Fruit fly (Drosophila melanogaster) whole organism, embryonic: ENCODE measurements around the gene mRpL50.

Source experiments
- Adf1 ChIP-seq: fragments of 200-800 bp; sonication (Bioruptor generic); IDR thresholded peaks from 2 replicates; pipeline ENCODE4 v1.3.6; 2022; ENCODE audit warnings: missing biosample characterization, missing genetic modification characterization
- CG10209 ChIP-seq: fragments of 200-800 bp; sonication (Bioruptor generic); optimal IDR thresholded peaks from 3 replicates; lab custom pipeline; 2017; ENCODE audit warnings: missing biosample characterization, mild to moderate bottlenecking, missing genetic modification characterization, missing genetic modification reagents
- CG12219 ChIP-seq: fragments of 200-800 bp; sonication (Bioruptor generic); optimal IDR thresholded peaks from 3 replicates; lab custom pipeline; 2018; ENCODE audit warnings: missing biosample characterization, mild to moderate bottlenecking, missing genetic modification characterization
- CG13624 ChIP-seq: fragments of 200-800 bp; sonication (Bioruptor generic); optimal IDR thresholded peaks from 2 replicates; lab custom pipeline; 2016; ENCODE audit warnings: missing biosample characterization, missing genetic modification characterization
- CG1647 ChIP-seq: fragments of 200-800 bp; sonication (Bioruptor generic); optimal IDR thresholded peaks from 3 replicates; lab custom pipeline; 2016; ENCODE audit warnings: missing biosample characterization, missing genetic modification characterization
- CG17361 ChIP-seq: fragments of 200-800 bp; sonication (Bioruptor generic); IDR thresholded peaks from 3 replicates; pipeline ENCODE4 v1.3.6; 2022; ENCODE audit warnings: missing biosample characterization, missing genetic modification characterization
- CG17912 ChIP-seq: fragments of 200-800 bp; sonication (Bioruptor generic); optimal IDR thresholded peaks from 2 replicates; lab custom pipeline; 2018; ENCODE audit warnings: missing biosample characterization, mild to moderate bottlenecking, missing genetic modification characterization
- CG2129 ChIP-seq: fragments of 200-800 bp; sonication (Bioruptor generic); IDR thresholded peaks from 2 replicates; pipeline ENCODE4 v1.3.6; 2022; ENCODE audit warnings: missing biosample characterization, missing genetic modification characterization; ENCODE audit not compliant: partially characterized antibody
- CG2678 ChIP-seq: fragments of 200-800 bp; sonication (Bioruptor generic); optimal IDR thresholded peaks from 3 replicates; lab custom pipeline; 2019; ENCODE audit warnings: missing biosample characterization, mild to moderate bottlenecking, missing genetic modification characterization, moderate library complexity
- CG31224 ChIP-seq: fragments of 200-800 bp; sonication (Bioruptor generic); IDR thresholded peaks from 2 replicates; pipeline ENCODE4 v1.3.6; 2022; ENCODE audit warnings: missing biosample characterization, missing genetic modification characterization
- CG32767 ChIP-seq: fragments of 200-800 bp; sonication (Bioruptor generic); IDR thresholded peaks from 2 replicates; pipeline ENCODE4 v1.3.6; 2022; ENCODE audit warnings: missing biosample characterization, missing genetic modification characterization
- CG4730 ChIP-seq: fragments of 200-800 bp; sonication (Bioruptor generic); IDR thresholded peaks from 2 replicates; pipeline ENCODE4 v1.3.6; 2022; ENCODE audit warnings: missing biosample characterization, missing genetic modification characterization
- CG6765 ChIP-seq: fragments of 200-800 bp; sonication (Bioruptor generic); optimal IDR thresholded peaks from 3 replicates; lab custom pipeline; 2017; ENCODE audit warnings: missing biosample characterization, mild to moderate bottlenecking, missing genetic modification characterization
- CG6813 ChIP-seq: fragments of 200-800 bp; sonication (Bioruptor generic); optimal IDR thresholded peaks from 2 replicates; lab custom pipeline; 2017; ENCODE audit warnings: missing biosample characterization, missing genetic modification characterization, mild to moderate bottlenecking, moderate library complexity, missing genetic modification reagents
- CG8089 ChIP-seq: fragments of 200-800 bp; sonication (Bioruptor generic); optimal IDR thresholded peaks from 3 replicates; lab custom pipeline; 2016; ENCODE audit warnings: missing biosample characterization, missing genetic modification characterization
- CG8924 ChIP-seq: fragments of 200-800 bp; optimal IDR thresholded peaks from 3 replicates; lab custom pipeline; 2019; ENCODE audit warnings: missing biosample characterization, mild to moderate bottlenecking, missing genetic modification characterization, moderate library complexity
- CG9932 ChIP-seq: fragments of 200-800 bp; sonication (Bioruptor generic); IDR thresholded peaks from 2 replicates; pipeline ENCODE4 v1.3.6; 2022; ENCODE audit warnings: missing biosample characterization, missing genetic modification characterization
- HLH4C ChIP-seq: fragments of 200-800 bp; sonication (Bioruptor generic); IDR thresholded peaks from 3 replicates; pipeline ENCODE4 v1.3.6; 2022; ENCODE audit warnings: missing biosample characterization, missing genetic modification characterization; ENCODE audit not compliant: partially characterized antibody
- Hand ChIP-seq: fragments of 200-800 bp; sonication (Bioruptor generic); optimal IDR thresholded peaks from 2 replicates; lab custom pipeline; 2017; ENCODE audit warnings: mild to moderate bottlenecking, missing biosample characterization, missing genetic modification reagents, missing genetic modification characterization
- Hey ChIP-seq: fragments of 200-800 bp; sonication (Bioruptor generic); optimal IDR thresholded peaks from 3 replicates; lab custom pipeline; 2018; ENCODE audit warnings: missing biosample characterization, mild to moderate bottlenecking, missing genetic modification characterization
- HmgZ ChIP-seq: fragments of 200-800 bp; sonication (Bioruptor generic); optimal IDR thresholded peaks from 2 replicates; lab custom pipeline; 2018; ENCODE audit warnings: missing biosample characterization, mild to moderate bottlenecking, missing genetic modification characterization
- Hr78 ChIP-seq, 2 experiments: fragments of 200-800 bp in 1 of 2; fragments of >200 bp in 1 of 2; sonication (Bioruptor generic) in 1 of 2; optimal IDR thresholded peaks; 2 replicates each; lab custom pipeline; 2017 to 2019; ENCODE audit warnings: missing biosample characterization in 2 of 2, missing genetic modification characterization in 2 of 2, mild to moderate bottlenecking in 1 of 2, moderate library complexity in 1 of 2
- Meics ChIP-seq: fragments of 200-800 bp; sonication (Bioruptor generic); optimal IDR thresholded peaks from 2 replicates; lab custom pipeline; 2017; ENCODE audit warnings: missing biosample characterization, mild to moderate bottlenecking, missing genetic modification characterization
- Mes4 ChIP-seq: fragments of 200-800 bp; sonication (Bioruptor generic); optimal IDR thresholded peaks from 2 replicates; lab custom pipeline; 2016; ENCODE audit warnings: missing biosample characterization, missing genetic modification characterization
- Myb ChIP-seq: fragments of 200-800 bp; sonication (Bioruptor generic); optimal IDR thresholded peaks from 2 replicates; lab custom pipeline; 2016; ENCODE audit warnings: missing biosample characterization, missing genetic modification characterization
- NFAT ChIP-seq: fragments of 200-800 bp; sonication (Bioruptor generic); IDR thresholded peaks from 2 replicates; pipeline ENCODE4 v1.3.6; 2022; ENCODE audit warnings: missing biosample characterization, missing genetic modification characterization
- Sry-δ ChIP-seq: fragments of 200-800 bp; sonication (Bioruptor generic); optimal IDR thresholded peaks from 2 replicates; lab custom pipeline; 2016; ENCODE audit warnings: missing biosample characterization, missing genetic modification characterization
- bab2 ChIP-seq: fragments of 200-800 bp; sonication (Bioruptor generic); optimal IDR thresholded peaks from 2 replicates; lab custom pipeline; 2016; ENCODE audit warnings: missing biosample characterization, missing genetic modification characterization
- caup ChIP-seq: fragments of 200-800 bp; sonication (Bioruptor generic); optimal IDR thresholded peaks from 3 replicates; lab custom pipeline; 2017; ENCODE audit warnings: missing biosample characterization, mild to moderate bottlenecking, missing genetic modification characterization, moderate library complexity; ENCODE audit not compliant: severe bottlenecking
- croc ChIP-seq: fragments of 200-800 bp; sonication (Bioruptor generic); conservative IDR thresholded peaks from 3 replicates; pipeline ENCODE4 v1.3.6; 2022; ENCODE audit warnings: missing biosample characterization, missing genetic modification characterization
- dm ChIP-seq: fragments of 200-800 bp; sonication (Bioruptor generic); optimal IDR thresholded peaks from 3 replicates; lab custom pipeline; 2016; ENCODE audit warnings: missing biosample characterization, missing genetic modification characterization
- ftz-f1 ChIP-seq: fragments of 200-800 bp; sonication (Bioruptor generic); optimal IDR thresholded peaks from 2 replicates; lab custom pipeline; 2016; ENCODE audit warnings: missing biosample characterization, missing genetic modification characterization
- hbn ChIP-seq: fragments of 200-800 bp; sonication (Bioruptor generic); IDR thresholded peaks from 2 replicates; pipeline ENCODE4 v1.3.6; 2022; ENCODE audit warnings: missing biosample characterization, missing genetic modification characterization; ENCODE audit not compliant: partially characterized antibody
- hkb ChIP-seq, 2 experiments: fragments of 200-800 bp in 1 of 2; fragments of >200 bp in 1 of 2; sonication (Bioruptor generic) in 1 of 2; IDR thresholded peaks in 1 of 2; optimal IDR thresholded peaks in 1 of 2; 2 replicates each; pipeline versions ENCODE4 v1.3.6 to Lab custom; 2017 to 2022; ENCODE audit warnings: missing biosample characterization in 1 of 2, missing genetic modification characterization in 1 of 2
- insv ChIP-seq, 2 experiments: fragments of 200-800 bp; sonication (Bioruptor generic); optimal IDR thresholded peaks; 3 replicates each; lab custom pipeline; 2016 to 2018; ENCODE audit warnings: missing biosample characterization in 2 of 2, missing genetic modification characterization in 2 of 2
- inv ChIP-seq: fragments of 200-800 bp; sonication (Bioruptor generic); IDR thresholded peaks from 2 replicates; pipeline ENCODE4 v1.3.6; 2022; ENCODE audit warnings: missing biosample characterization, missing genetic modification characterization; ENCODE audit not compliant: partially characterized antibody
- knrl ChIP-seq: fragments of 200-800 bp; sonication (Bioruptor generic); IDR thresholded peaks from 3 replicates; pipeline ENCODE4 v1.3.6; 2022; ENCODE audit warnings: missing biosample characterization, missing genetic modification characterization; ENCODE audit not compliant: partially characterized antibody
- lmd ChIP-seq: fragments of 200-800 bp; sonication (Bioruptor generic); IDR thresholded peaks from 2 replicates; pipeline ENCODE4 v1.3.6; 2022; ENCODE audit warnings: missing biosample characterization, missing genetic modification characterization
- nmo ChIP-seq: fragments of 200-800 bp; sonication (Bioruptor generic); optimal IDR thresholded peaks from 2 replicates; lab custom pipeline; 2018; ENCODE audit warnings: missing biosample characterization, mild to moderate bottlenecking, missing genetic modification characterization, moderate library complexity
- pan ChIP-seq, 4 experiments: fragments of >200 bp in 3 of 4; fragments of 200-800 bp in 1 of 4; sonication (Bioruptor generic) in 1 of 4; optimal IDR thresholded peaks in 3 of 4; IDR thresholded peaks in 1 of 4; 2 replicates each; pipeline versions ENCODE4 v1.3.6 to Lab custom; 2017 to 2022; ENCODE audit warnings: missing biosample characterization in 2 of 4, missing genetic modification characterization in 2 of 4, mixed read lengths in 1 of 4
- ranshi ChIP-seq: fragments of 200-800 bp; sonication (Bioruptor generic); IDR thresholded peaks from 2 replicates; pipeline ENCODE4 v1.3.6; 2022; ENCODE audit warnings: missing biosample characterization, missing genetic modification characterization
- row ChIP-seq: fragments of 200-800 bp; sonication (Bioruptor generic); IDR thresholded peaks from 3 replicates; pipeline ENCODE4 v1.3.6; 2022; ENCODE audit warnings: missing biosample characterization, missing genetic modification characterization
- run ChIP-seq: fragments of 200-800 bp; sonication (Bioruptor generic); optimal IDR thresholded peaks from 3 replicates; lab custom pipeline; 2018; ENCODE audit warnings: missing biosample characterization, mild to moderate bottlenecking, missing genetic modification characterization
- slbo ChIP-seq: fragments of 200-800 bp; sonication (Bioruptor generic); IDR thresholded peaks from 2 replicates; pipeline ENCODE4 v1.3.6; 2022; ENCODE audit warnings: missing biosample characterization, missing genetic modification characterization
- tio ChIP-seq: fragments of 200-800 bp; sonication (Bioruptor generic); optimal IDR thresholded peaks from 2 replicates; lab custom pipeline; 2017; ENCODE audit warnings: missing biosample characterization, missing genetic modification characterization, inconsistent platforms
- toy ChIP-seq: fragments of 200-800 bp; sonication (Bioruptor generic); IDR thresholded peaks from 2 replicates; pipeline ENCODE4 v1.3.6; 2022; ENCODE audit warnings: missing biosample characterization, missing genetic modification characterization
- vfl ChIP-seq: fragments of 200-800 bp; sonication (Bioruptor generic); optimal IDR thresholded peaks from 2 replicates; lab custom pipeline; 2016; ENCODE audit warnings: missing biosample characterization, missing genetic modification characterization
- vvl ChIP-seq: fragments of 200-800 bp; sonication (Bioruptor generic); IDR thresholded peaks from 2 replicates; pipeline ENCODE4 v1.3.6; 2022; ENCODE audit warnings: missing biosample characterization, missing genetic modification characterization
- zfh1 ChIP-seq: fragments of 200-800 bp; sonication (Bioruptor generic); IDR thresholded peaks from 3 replicates; pipeline ENCODE4 v1.3.6; 2022; ENCODE audit warnings: missing biosample characterization, missing genetic modification characterization

The mRpL50 gene

dm6 chr3L:7249167-7249566 is 5.4 kb upstream of the mRpL50 start, which contains the start of gene Cdc27 (continued):
- TF ChIP-seq hkb (optimal IDR thresholded peaks at IDR 0.05; lab: Kevin White, UChicago) (no peak), hkb (GFP tag; IDR thresholded peaks at IDR 0.05; lab: Robert Waterston, UW) (0 out of 2 replicates have a peak, but pooled peaks have one; percentile 26), Sry-δ (peak; percentile 74), Myb (GFP tag; lab: Kevin White, UChicago) (peak; percentile 32), bab2 (GFP tag; lab: Kevin White, UChicago) (no peak), HLH4C (peak; percentile 71), dm (peak; percentile 60), NFAT (GFP tag; lab: Robert Waterston, UW) (peak; percentile 38; the same call in 1 of the 2 replicates), croc (GFP tag; lab: Robert Waterston, UW) (no peak), CG2678 (tag; lab: Kevin White, UChicago) (peak; percentile 55), HmgZ (peak; percentile 47), zfh1 (GFP tag; lab: Robert Waterston, UW) (peak; percentile 61; the same call in 2 of the 3 replicates), CG32767 (no peak), CG9932 (GFP tag; lab: Robert Waterston, UW) (peak; percentile 72), CG17912 (no peak), vfl (GFP tag; lab: Kevin White, UChicago) (peak; percentile 24), Meics (GFP tag; lab: Kevin White, UChicago) (peak; percentile 50), row (peak; percentile 90), Hr78 (GFP tag; optimal IDR thresholded peaks at IDR 0.05; lab: Kevin White, UChicago) (peak in 1 of 2 experiments; percentile 68), CG13624 (no peak), hbn (peak; percentile 77), ranshi (GFP tag; lab: Robert Waterston, UW) (0 out of 2 replicates have a peak, but pooled peaks have one; percentile 26), CG8924 (peak; percentile 57), CG17361 (GFP tag; lab: Robert Waterston, UW) (peak; percentile 60), CG6765 (GFP tag; lab: Kevin White, UChicago) (no peak), ftz-f1 (GFP tag; lab: Kevin White, UChicago) (peak; percentile 47), toy (no peak), Hand (GFP tag; lab: Kevin White, UChicago) (no peak), CG10209 (GFP tag; lab: Kevin White, UChicago) (peak; percentile 21), pan (optimal IDR thresholded peaks at IDR 0.05; lab: Kevin White, UChicago) (no peak), pan (GFP tag; optimal IDR thresholded peaks at IDR 0.05 in 1 of 2, IDR thresholded peaks at IDR 0.05 in 1 of 2) (peak in 1 of 2 experiments; percentile 11)

DNA sequence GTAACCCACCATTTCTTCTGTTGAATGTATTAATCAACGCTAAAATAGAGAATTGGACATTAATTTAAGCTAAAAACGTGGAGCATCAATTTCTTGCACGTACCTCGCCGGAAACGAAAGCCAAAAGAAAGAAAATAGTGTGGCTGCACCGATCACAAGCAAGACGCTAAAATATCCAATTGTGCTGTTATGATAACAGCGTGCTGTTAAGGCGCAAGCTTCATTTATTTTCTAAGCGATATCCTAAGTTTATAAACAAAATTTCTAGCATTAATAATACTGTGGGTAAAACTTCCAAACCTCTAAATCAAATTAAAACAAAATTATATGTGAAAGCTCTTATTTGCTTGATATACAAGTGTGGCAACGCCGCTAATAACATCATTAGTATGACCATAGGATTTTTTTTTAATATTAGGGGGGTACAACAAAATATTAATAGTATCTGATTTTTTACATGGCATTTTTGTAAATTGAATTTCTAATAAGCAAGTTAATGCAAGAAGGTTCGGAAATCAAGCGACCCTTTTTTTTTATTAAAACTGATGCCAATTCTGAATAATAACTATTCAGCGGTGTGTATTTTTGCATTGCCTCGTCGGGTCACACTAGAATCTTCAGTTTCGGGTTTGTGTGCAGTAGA is 2.4 kb downstream of the mRpL50 start, which contains the start of the genes RpL18 and Neos:
Gene RpL18 (minus strand): TSS at position 135 of the 643 bp plus-strand sequence.
Gene Neos (plus strand): TSS at position 412 of the 643 bp plus-strand sequence.
- TF ChIP-seq inv (GFP tag; lab: Robert Waterston, UW): no peak
- peak in 1 of 2 experiments; percentile 68 for TF ChIP-seq insv (GFP tag; optimal IDR thresholded peaks at IDR 0.05; lab: Kevin White, UChicago)
- TF ChIP-seq CG4730 (GFP tag; lab: Robert Waterston, UW): peak; percentile 23; the same call in 1 of the 2 replicates
- no peak for TF ChIP-seq CG31224 (GFP tag; lab: Robert Waterston, UW)
- peak; percentile 69 for TF ChIP-seq vvl (GFP tag; lab: Robert Waterston, UW)
- peak; percentile 23 for TF ChIP-seq CG1647 (GFP tag; lab: Kevin White, UChicago)
- peak; percentile 72 for TF ChIP-seq nmo
- peak; percentile 34; the same call in 1 of the 2 replicates for TF ChIP-seq lmd
- peak; percentile 71 for TF ChIP-seq CG6813 (GFP tag; lab: Kevin White, UChicago)
- no peak for TF ChIP-seq CG2129 (GFP tag; lab: Robert Waterston, UW)
- TF ChIP-seq CG12219 (GFP tag; lab: Kevin White, UChicago): peak; percentile 67
- TF ChIP-seq caup (GFP tag; lab: Kevin White, UChicago): peak; percentile 90
- peak; percentile 63 for TF ChIP-seq CG8089 (GFP tag; lab: Kevin White, UChicago)
- TF ChIP-seq Mes4 (GFP tag; lab: Kevin White, UChicago): peak; percentile 83
- no peak for TF ChIP-seq tio (GFP tag; lab: Kevin White, UChicago)
- peak; percentile 63 for TF ChIP-seq Hey
- no peak for TF ChIP-seq knrl (GFP tag; lab: Robert Waterston, UW)
- peak; percentile 23; the same call in 1 of the 2 replicates for TF ChIP-seq Adf1 (GFP tag; lab: Robert Waterston, UW)
- TF ChIP-seq slbo: peak; percentile 64
- peak; percentile 45 for TF ChIP-seq run
